Worm (Caenorhabditis elegans): ENCODE results near the gene cht-3.

Gene cht-3

ce11 chrIV:7049672-7050206 is 46.3 kb downstream of the cht-3 start, which contains the start of gene nhr-105 (continued):
- TF ChIP-seq nhr-12 (tag; optimal IDR thresholded peaks at IDR 0.05) (no peak), aly-2 (tag; optimal IDR thresholded peaks at IDR 0.05) (no peak), mdl-1 (tag; optimal IDR thresholded peaks at IDR 0.05) (peak in 1 of 2 experiments; percentile 6), nhr-76 (tag; optimal IDR thresholded peaks at IDR 0.05) (no peak), lin-35 (GFP tag; optimal IDR thresholded peaks at IDR 0.05) (peak in 1 of 2 experiments; percentile 76), nhr-85 (tag) (peak; percentile 96), hlh-17 (GFP tag; optimal IDR thresholded peaks at IDR 0.05; ENCODE audit: borderline replicate concordance) (no peak), lir-3 (tag; optimal IDR thresholded peaks at IDR 0.05; ENCODE audit: poor library complexity) (peak; percentile 34), isw-1 (GFP tag; IDR thresholded peaks at IDR 0.05) (no peak), lin-39 (tag; optimal IDR thresholded peaks at IDR 0.05) (no peak), Y116A8C.19 (tag; optimal IDR thresholded peaks at IDR 0.05; ENCODE audit: borderline replicate concordance) (no peak), elt-3 (tag; optimal IDR thresholded peaks at IDR 0.05) (peak in 4 of 6 experiments; percentile 23 to 71 (median 65)), efl-3 (GFP tag; optimal IDR thresholded peaks at IDR 0.05) (no peak), fkh-8 (tag; optimal IDR thresholded peaks at IDR 0.05) (peak; percentile 83), ceh-82 (tag; optimal IDR thresholded peaks at IDR 0.05) (peak in 1 of 3 experiments; percentile 11), nhr-11 (tag; optimal IDR thresholded peaks at IDR 0.05) (no peak), egl-27 (tag; optimal IDR thresholded peaks at IDR 0.05) (no peak), tbx-2 (tag; optimal IDR thresholded peaks at IDR 0.05) (peak; percentile 62), alr-1 (tag; optimal IDR thresholded peaks at IDR 0.05; ENCODE audit: borderline replicate concordance) (no peak), ceh-88 (GFP tag; IDR thresholded peaks at IDR 0.05) (no peak), nhr-77 (tag; optimal IDR thresholded peaks at IDR 0.05) (no peak), hpl-2 (GFP tag; optimal IDR thresholded peaks at IDR 0.05) (peak; percentile 22), egl-13 (tag; optimal IDR thresholded peaks at IDR 0.05) (no peak), mep-1 (tag; optimal IDR thresholded peaks at IDR 0.05) (peak; percentile 44), aha-1 (tag; optimal IDR thresholded peaks at IDR 0.05) (no peak), nhr-90 (tag; optimal IDR thresholded peaks at IDR 0.05; ENCODE audit: poor library complexity) (peak; percentile 71), ceh-8 (GFP tag; optimal IDR thresholded peaks at IDR 0.05) (no peak), pax-3 (tag; optimal IDR thresholded peaks at IDR 0.05) (peak; percentile 74), unc-86 (tag; optimal IDR thresholded peaks at IDR 0.05) (no peak), nhr-71 (tag; optimal IDR thresholded peaks at IDR 0.05) (peak; percentile 88)

ce11 chrIV:7051515-7051914 is 48.1 kb downstream of the cht-3 start:
- TF ChIP-seq nhr-47 (tag; optimal IDR thresholded peaks at IDR 0.05) = no peak
- TF ChIP-seq lin-15B (tag; optimal IDR thresholded peaks at IDR 0.05) = no peak
- peak; percentile 4 for TF ChIP-seq nhr-85 (tag)
- 0 out of 2 replicates have a peak, but pooled peaks have one; percentile 4 for TF ChIP-seq grh-1 (GFP tag; IDR thresholded peaks at IDR 0.05)
- no peak for TF ChIP-seq fkh-4 (tag; optimal IDR thresholded peaks at IDR 0.05; ENCODE audit: borderline replicate concordance)

- TF ChIP-seq tlp-1 (tag; optimal IDR thresholded peaks at IDR 0.05) = no peak
- TF ChIP-seq skn-1 (tag; optimal IDR thresholded peaks at IDR 0.05) = no peak
- no peak for TF ChIP-seq efl-1 (optimal IDR thresholded peaks at IDR 0.05)
- TF ChIP-seq efl-1 (GFP tag; optimal IDR thresholded peaks at IDR 0.05 in 1 of 2) = no peak
- no peak for TF ChIP-seq sox-4 (tag; optimal IDR thresholded peaks at IDR 0.05)
- TF ChIP-seq lin-15B (tag; optimal IDR thresholded peaks at IDR 0.05) = no peak
- TF ChIP-seq nhr-20 (tag; optimal IDR thresholded peaks at IDR 0.05) = no peak
- TF ChIP-seq fos-1 (tag; optimal IDR thresholded peaks at IDR 0.05) = no peak
- TF ChIP-seq nhr-47 (tag; optimal IDR thresholded peaks at IDR 0.05) = no peak
- no peak for TF ChIP-seq unc-62 (GFP tag; optimal IDR thresholded peaks at IDR 0.05)
- no peak for TF ChIP-seq irx-1 (tag; optimal IDR thresholded peaks at IDR 0.05)
These were observed 48.7 kb downstream of the cht-3 start for ce11 chrIV:7052135-7052534.

Measured in whole organism, L1 larva.